Worm (Caenorhabditis elegans): ENCODE measurements around the gene F09B12.5.

The F09B12.5 gene

DNA sequence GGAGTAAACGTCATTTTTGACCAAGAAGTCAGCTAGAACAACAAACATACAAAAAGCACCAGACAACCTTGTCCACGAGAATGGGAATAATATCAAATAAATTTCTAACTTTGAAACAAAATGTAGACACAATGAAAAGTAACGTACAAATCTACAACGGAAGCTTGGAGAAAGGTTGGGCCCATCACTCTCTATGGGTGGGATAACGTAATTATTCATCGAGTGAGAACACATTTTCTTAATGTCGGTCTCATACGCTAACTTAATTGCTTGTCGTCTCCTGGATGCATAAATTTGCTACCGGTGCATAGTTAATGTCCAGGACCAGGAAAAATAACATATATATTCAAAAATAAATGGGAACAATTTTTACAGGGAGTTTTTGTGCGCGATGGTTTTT lies 48.7 kb downstream of the F09B12.5 start:
- no peak for TF ChIP-seq tlp-1 (tag; optimal IDR thresholded peaks at IDR 0.05)
- no peak for TF ChIP-seq nhr-85 (tag)
- TF ChIP-seq zip-4 (GFP tag; optimal IDR thresholded peaks at IDR 0.05): no peak
- no peak for TF ChIP-seq mdl-1 (tag; optimal IDR thresholded peaks at IDR 0.05)
- no peak for TF ChIP-seq unc-130 (tag; optimal IDR thresholded peaks at IDR 0.05)
- TF ChIP-seq pax-3 (tag; optimal IDR thresholded peaks at IDR 0.05): no peak
- no peak for TF ChIP-seq hlh-4 (tag; optimal IDR thresholded peaks at IDR 0.05)
- no peak for TF ChIP-seq unc-30 (tag; optimal IDR thresholded peaks at IDR 0.05)

DNA sequence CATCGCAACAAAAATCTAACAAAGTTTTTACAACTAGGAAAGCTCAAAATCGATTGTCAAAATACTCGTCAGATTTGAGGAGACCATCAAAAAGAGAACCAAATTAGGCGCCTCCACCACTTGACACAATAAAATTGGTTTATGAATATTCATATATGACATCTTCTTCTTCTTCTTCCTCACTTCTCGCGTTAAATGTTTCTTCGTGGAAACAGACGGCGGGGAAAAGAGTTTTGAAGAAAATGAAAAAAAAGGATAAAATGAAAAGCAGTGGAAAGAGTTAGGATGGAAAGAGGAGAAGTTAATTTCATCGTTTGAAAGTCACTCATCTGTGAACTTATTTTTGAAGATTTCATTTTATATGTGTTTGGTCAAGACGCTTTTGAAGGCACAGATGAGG lies 50.4 kb downstream of the F09B12.5 start:
- TF ChIP-seq lin-14 (GFP tag; optimal IDR thresholded peaks at IDR 0.05): peak; percentile 15
- TF ChIP-seq unc-86 (tag; optimal IDR thresholded peaks at IDR 0.05): no peak
